Worm (Caenorhabditis elegans) whole organism, young adult: Measurements from ENCODE around the gene sqst-3.

Experiments used
- ZK185.1 ChIP-seq: sonication (generic microtip); optimal IDR thresholded peaks from 2 replicates; lab custom pipeline; 2016; ENCODE audit warnings: mild to moderate bottlenecking, missing genetic modification characterization, missing compliant biosample characterization; ENCODE audit not compliant: poor library complexity, severe bottlenecking
- nhr-90 ChIP-seq: sonication (generic microtip); optimal IDR thresholded peaks from 2 replicates; lab custom pipeline; 2016; ENCODE audit warnings: missing genotype, mild to moderate bottlenecking, missing genetic modification characterization, missing compliant biosample characterization
- ztf-18 ChIP-seq: sonication (generic microtip); optimal IDR thresholded peaks from 2 replicates; lab custom pipeline; 2016; ENCODE audit warnings: missing genotype, mild to moderate bottlenecking, missing genetic modification characterization, missing compliant biosample characterization

DNA sequence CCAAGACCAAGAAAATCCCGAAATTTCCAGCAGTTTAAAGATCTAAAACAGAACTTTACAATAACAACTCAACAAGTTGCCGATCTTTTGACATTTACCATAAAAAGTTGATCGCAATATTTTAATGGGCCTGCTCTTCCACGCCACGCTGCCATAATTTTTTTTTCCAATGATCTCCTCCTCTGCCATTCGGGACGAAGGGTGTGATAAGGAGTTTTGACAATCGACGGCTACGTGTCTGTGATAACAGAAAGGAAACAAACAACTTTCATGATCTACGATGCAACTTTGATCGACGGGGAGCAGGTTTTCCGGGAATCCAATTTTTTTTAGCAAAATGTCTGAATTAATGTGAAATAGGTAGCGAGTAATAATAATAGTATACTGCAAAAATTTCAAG, 23.7 kb upstream of the sqst-3 start:
- TF ChIP-seq nhr-90 (tag; lab: Kevin White, UChicago): no peak
- TF ChIP-seq ztf-18 (tag; lab: Kevin White, UChicago): no peak
- no peak for TF ChIP-seq ZK185.1 (tag; lab: Kevin White, UChicago)
